Worm (Caenorhabditis elegans) whole organism, late embryonic: ENCODE results near the gene krr-1.

ENCODE experiments used
- C38D4.7 ChIP-seq: fragments of 200-800 bp; sonication (Bioruptor generic); optimal IDR thresholded peaks from 2 replicates; lab custom pipeline; 2018; ENCODE audit warnings: mild to moderate bottlenecking, missing genetic modification characterization, moderate library complexity, missing compliant biosample characterization
- F13H6.1 ChIP-seq: sonication (generic microtip); optimal IDR thresholded peaks from 2 replicates; lab custom pipeline; 2016; ENCODE audit warnings: missing genetic modification characterization, missing compliant biosample characterization
- K09A11.1 ChIP-seq: sonication (generic microtip); optimal IDR thresholded peaks from 2 replicates; lab custom pipeline; 2017; ENCODE audit warnings: antibody characterized with exemption, mild to moderate bottlenecking, missing genetic modification characterization, missing compliant biosample characterization; ENCODE audit not compliant: insufficient read depth
- Y22D7AL.16 ChIP-seq: sonication (generic microtip); optimal IDR thresholded peaks from 2 replicates; lab custom pipeline; 2016; ENCODE audit warnings: missing genetic modification characterization, missing compliant biosample characterization
- ama-1 ChIP-seq: fragments of 150-350 bp; optimal IDR thresholded peaks from 2 replicates; lab custom pipeline; 2014
- ceh-14 ChIP-seq: sonication (generic microtip); optimal IDR thresholded peaks from 2 replicates; lab custom pipeline; 2016; ENCODE audit warnings: missing genotype, missing genetic modification characterization, missing compliant biosample characterization
- ceh-18 ChIP-seq: sonication (generic microtip); optimal IDR thresholded peaks from 2 replicates; lab custom pipeline; 2016; ENCODE audit warnings: missing genetic modification characterization, missing compliant biosample characterization
- ceh-2 ChIP-seq: sonication (generic microtip); optimal IDR thresholded peaks from 2 replicates; lab custom pipeline; 2016; ENCODE audit warnings: missing genotype, missing genetic modification characterization, missing compliant biosample characterization
- ceh-22 ChIP-seq: sonication (generic microtip); optimal IDR thresholded peaks from 2 replicates; lab custom pipeline; 2017; ENCODE audit warnings: missing biosample characterization, missing genetic modification characterization
- ceh-31 ChIP-seq: sonication (generic microtip); optimal IDR thresholded peaks from 2 replicates; lab custom pipeline; 2016; ENCODE audit warnings: missing genetic modification characterization, missing compliant biosample characterization
- ceh-9 ChIP-seq: sonication (generic microtip); optimal IDR thresholded peaks from 2 replicates; lab custom pipeline; 2016; ENCODE audit warnings: mild to moderate bottlenecking, missing genetic modification characterization, inconsistent platforms, missing compliant biosample characterization
- che-1 ChIP-seq: sonication (generic microtip); optimal IDR thresholded peaks from 2 replicates; lab custom pipeline; 2016; ENCODE audit warnings: mild to moderate bottlenecking, missing genetic modification characterization, missing compliant biosample characterization
- dmd-4 ChIP-seq: sonication (generic microtip); optimal IDR thresholded peaks from 2 replicates; lab custom pipeline; 2016; ENCODE audit warnings: borderline replicate concordance, missing genetic modification characterization, missing compliant biosample characterization
- elt-2 ChIP-seq: sonication (generic microtip); optimal IDR thresholded peaks from 2 replicates; lab custom pipeline; 2016; ENCODE audit warnings: missing genetic modification reagents, missing genetic modification characterization, missing compliant biosample characterization
- eyg-1 ChIP-seq: sonication (generic microtip); optimal IDR thresholded peaks from 2 replicates; lab custom pipeline; 2016; ENCODE audit warnings: missing genotype, missing genetic modification characterization, missing compliant biosample characterization
- fax-1 ChIP-seq: sonication (generic microtip); optimal IDR thresholded peaks from 2 replicates; lab custom pipeline; 2016; ENCODE audit warnings: missing genotype, missing genetic modification characterization, missing compliant biosample characterization
- fkh-6 ChIP-seq: sonication (generic microtip); optimal IDR thresholded peaks from 2 replicates; lab custom pipeline; 2016; ENCODE audit warnings: missing genetic modification characterization, missing compliant biosample characterization
- gmeb-2 ChIP-seq: sonication (generic microtip); optimal IDR thresholded peaks from 2 replicates; lab custom pipeline; 2016; ENCODE audit warnings: missing genetic modification characterization, inconsistent platforms, missing compliant biosample characterization
- hlh-8 ChIP-seq: sonication (generic microtip); optimal IDR thresholded peaks from 2 replicates; lab custom pipeline; 2016; ENCODE audit warnings: missing genotype, missing genetic modification characterization, missing compliant biosample characterization
- lin-11 ChIP-seq: fragments of 200-800 bp; sonication (Bioruptor generic); optimal IDR thresholded peaks from 2 replicates; lab custom pipeline; 2018; ENCODE audit warnings: mild to moderate bottlenecking, missing genetic modification characterization, missing compliant biosample characterization
- madf-2 ChIP-seq: sonication (generic microtip); optimal IDR thresholded peaks from 2 replicates; lab custom pipeline; 2017; ENCODE audit warnings: missing genetic modification characterization, missing compliant biosample characterization
- nfya-1 ChIP-seq: sonication (generic microtip); optimal IDR thresholded peaks from 2 replicates; lab custom pipeline; 2017; ENCODE audit warnings: missing genetic modification characterization, mild to moderate bottlenecking, missing compliant biosample characterization, antibody characterized with exemption, moderate library complexity
- npax-4 ChIP-seq: sonication (generic microtip); optimal IDR thresholded peaks from 2 replicates; lab custom pipeline; 2016; ENCODE audit warnings: missing genetic modification characterization, missing compliant biosample characterization
- pag-3 ChIP-seq: sonication (generic microtip); optimal IDR thresholded peaks from 2 replicates; lab custom pipeline; 2016; ENCODE audit warnings: missing compliant biosample characterization, missing genetic modification characterization, borderline replicate concordance
- pax-1 ChIP-seq: fragments of 150-350 bp; optimal IDR thresholded peaks from 2 replicates; lab custom pipeline; 2014; ENCODE audit warnings: missing biosample characterization, missing genetic modification characterization
- pros-1 ChIP-seq: fragments of 150-350 bp; optimal IDR thresholded peaks from 2 replicates; lab custom pipeline; 2014; ENCODE audit warnings: missing biosample characterization, missing genetic modification reagents, missing genetic modification characterization
- ref-2 ChIP-seq: sonication (generic microtip); optimal IDR thresholded peaks from 2 replicates; lab custom pipeline; 2016; ENCODE audit warnings: missing genetic modification characterization, missing compliant biosample characterization
- sdc-2 ChIP-seq: sonication (generic microtip); optimal IDR thresholded peaks from 2 replicates; lab custom pipeline; 2016; ENCODE audit warnings: missing genotype, missing genetic modification characterization, missing compliant biosample characterization
- sox-4 ChIP-seq: sonication (generic microtip); optimal IDR thresholded peaks from 2 replicates; lab custom pipeline; 2017; ENCODE audit warnings: mild to moderate bottlenecking, missing genetic modification characterization, inconsistent platforms, missing compliant biosample characterization
- syd-9 ChIP-seq: sonication (generic microtip); optimal IDR thresholded peaks from 2 replicates; lab custom pipeline; 2016; ENCODE audit warnings: mild to moderate bottlenecking, missing genetic modification characterization, moderate library complexity, missing compliant biosample characterization
- tbx-2 ChIP-seq: sonication (generic microtip); optimal IDR thresholded peaks from 2 replicates; lab custom pipeline; 2016; ENCODE audit warnings: missing genetic modification characterization, missing compliant biosample characterization
- tbx-7 ChIP-seq: sonication (generic microtip); optimal IDR thresholded peaks from 2 replicates; lab custom pipeline; 2016; ENCODE audit warnings: missing genotype, missing genetic modification characterization, missing compliant biosample characterization
- unc-3 ChIP-seq, 2 experiments: fragments of 200-800 bp in 1 of 2; sonication (Bioruptor generic) in 1 of 2; sonication (generic microtip) in 1 of 2; conservative IDR thresholded peaks in 1 of 2; optimal IDR thresholded peaks in 1 of 2; 2 replicates each; pipeline versions ENCODE4 v1.3.6 to Lab custom; 2016 to 2022; ENCODE audit warnings: missing compliant biosample characterization in 2 of 2, missing genetic modification characterization in 2 of 2, missing genetic modification reagents in 1 of 2
- unc-42 ChIP-seq: sonication (generic microtip); optimal IDR thresholded peaks from 2 replicates; lab custom pipeline; 2016; ENCODE audit warnings: missing genotype, missing genetic modification characterization, missing compliant biosample characterization
- unc-55 ChIP-seq: sonication (generic microtip); optimal IDR thresholded peaks from 2 replicates; lab custom pipeline; 2017; ENCODE audit warnings: missing biosample characterization, missing genetic modification reagents, missing genetic modification characterization
- unc-86 ChIP-seq: sonication (generic microtip); optimal IDR thresholded peaks from 2 replicates; lab custom pipeline; 2016; ENCODE audit warnings: missing genetic modification characterization, missing compliant biosample characterization
- zip-5 ChIP-seq: sonication (generic microtip); optimal IDR thresholded peaks from 2 replicates; lab custom pipeline; 2016; ENCODE audit warnings: missing genetic modification characterization, missing compliant biosample characterization
- ztf-16 ChIP-seq: sonication (generic microtip); optimal IDR thresholded peaks from 2 replicates; lab custom pipeline; 2017; ENCODE audit warnings: missing genetic modification characterization, missing compliant biosample characterization

Gene krr-1

ce11 chrV:7237094-7237132 lies 5.9 kb downstream of the krr-1 start, which contains the start of gene hpo-9:
Gene hpo-9, minus strand, starts transcription at chrV:7237130.
- TF ChIP-seq sox-4 (no peak), ceh-18 (tag; lab: Kevin White, UChicago) (no peak), unc-55 (GFP tag; lab: Kevin White, UChicago) (no peak), npax-4 (tag; lab: Kevin White, UChicago) (no peak), dmd-4 (tag; lab: Kevin White, UChicago) (no peak), nfya-1 (tag; lab: Kevin White, UChicago) (no peak), zip-5 (tag; lab: Kevin White, UChicago) (no peak), fkh-6 (tag; lab: Kevin White, UChicago) (no peak), ceh-9 (no peak), unc-3 (GFP tag; conservative IDR thresholded peaks at IDR 0.05; lab: Robert Waterston, UW) (no peak), unc-3 (tag; optimal IDR thresholded peaks at IDR 0.05; lab: Kevin White, UChicago) (no peak), ceh-2 (tag; lab: Kevin White, UChicago) (no peak), ceh-22 (no peak)

ce11 chrV:7237133-7237532 lies 6.1 kb downstream of the krr-1 start, which contains the start of gene hyls-1:
Gene hyls-1, plus strand, starts transcription at chrV:7237381.
- TF ChIP-seq ztf-16 (tag; lab: Kevin White, UChicago) (peak; percentile 7), ceh-14 (peak; percentile 25), ceh-9 (no peak), fax-1 (tag; lab: Kevin White, UChicago) (no peak), sdc-2 (tag; lab: Kevin White, UChicago) (no peak), F13H6.1 (tag; lab: Kevin White, UChicago) (no peak), ceh-31 (tag; lab: Kevin White, UChicago) (peak; percentile 57), pros-1 (tag; lab: Kevin White, UChicago) (no peak), ceh-2 (tag; lab: Kevin White, UChicago) (no peak), unc-42 (peak; percentile 59), ceh-18 (tag; lab: Kevin White, UChicago) (peak; percentile 58), unc-55 (GFP tag; lab: Kevin White, UChicago) (no peak), pax-1 (tag; lab: Kevin White, UChicago) (peak; percentile 74), madf-2 (tag; lab: Kevin White, UChicago) (no peak), elt-2 (tag; lab: Kevin White, UChicago) (peak; percentile 36), che-1 (tag; lab: Kevin White, UChicago) (no peak), ama-1 (lab: Kevin White, UChicago) (no peak), npax-4 (tag; lab: Kevin White, UChicago) (no peak), nfya-1 (tag; lab: Kevin White, UChicago) (peak; percentile 82), ref-2 (tag; lab: Kevin White, UChicago) (no peak)

ce11 chrV:7239471-7239870 lies 8.5 kb downstream of the krr-1 start, which contains the start of gene C05C8.1:
Gene C05C8.1, plus strand, starts transcription at chrV:7239771.
- TF ChIP-seq Y22D7AL.16 (tag; lab: Kevin White, UChicago) (no peak), tbx-7 (tag; lab: Kevin White, UChicago) (no peak)

ce11 chrV:7246951-7247350 lies 16.0 kb downstream of the krr-1 start, which contains the start of gene C05C8.7:
Gene C05C8.7, minus strand, starts transcription at chrV:7247050.
- no peak for TF ChIP-seq zip-5 (tag; lab: Kevin White, UChicago)
- no peak for TF ChIP-seq madf-2 (tag; lab: Kevin White, UChicago)
- no peak for TF ChIP-seq tbx-2 (tag; lab: Kevin White, UChicago)
- no peak for TF ChIP-seq C38D4.7 (GFP tag; lab: Kevin White, UChicago)
- no peak for TF ChIP-seq nfya-1 (tag; lab: Kevin White, UChicago)
- no peak for TF ChIP-seq eyg-1
- TF ChIP-seq gmeb-2 (tag; lab: Kevin White, UChicago): no peak
- no peak for TF ChIP-seq syd-9 (tag; lab: Kevin White, UChicago)
- no peak for TF ChIP-seq ceh-22
- TF ChIP-seq npax-4 (tag; lab: Kevin White, UChicago): no peak
- no peak for TF ChIP-seq ceh-14
- TF ChIP-seq K09A11.1 (tag; lab: Kevin White, UChicago): no peak
- TF ChIP-seq unc-86 (tag; lab: Kevin White, UChicago): no peak
- no peak for TF ChIP-seq pros-1 (tag; lab: Kevin White, UChicago)
- no peak for TF ChIP-seq fax-1 (tag; lab: Kevin White, UChicago)
- TF ChIP-seq lin-11 (tag; lab: Kevin White, UChicago): no peak
- no peak for TF ChIP-seq pag-3
- no peak for TF ChIP-seq hlh-8 (tag; lab: Kevin White, UChicago)
- TF ChIP-seq, all 69 proteins: peak for 0
